Fruit fly (Drosophila melanogaster) S2 (cell line): ENCODE measurements around the gene Idgf2.

ENCODE experiments used
- CG8478 ChIP-seq: fragments of >200 bp; optimal IDR thresholded peaks from 2 replicates; lab custom pipeline; 2018
- CTCF ChIP-seq, 2 experiments: fragments of >200 bp; optimal IDR thresholded peaks; 2 replicates each; lab custom pipeline; 2018

- no peak for TF ChIP-seq CG8478 (lab: Kevin White, UChicago)
- TF ChIP-seq CTCF (optimal IDR thresholded peaks at IDR 0.05; lab: Kevin White, UChicago), result no peak
Measured at dm6 chr2L:16397517-16397916, 49.6 kb upstream of the Idgf2 start.
